Worm (Caenorhabditis elegans): ENCODE results near the gene srlf-5.

DNA sequence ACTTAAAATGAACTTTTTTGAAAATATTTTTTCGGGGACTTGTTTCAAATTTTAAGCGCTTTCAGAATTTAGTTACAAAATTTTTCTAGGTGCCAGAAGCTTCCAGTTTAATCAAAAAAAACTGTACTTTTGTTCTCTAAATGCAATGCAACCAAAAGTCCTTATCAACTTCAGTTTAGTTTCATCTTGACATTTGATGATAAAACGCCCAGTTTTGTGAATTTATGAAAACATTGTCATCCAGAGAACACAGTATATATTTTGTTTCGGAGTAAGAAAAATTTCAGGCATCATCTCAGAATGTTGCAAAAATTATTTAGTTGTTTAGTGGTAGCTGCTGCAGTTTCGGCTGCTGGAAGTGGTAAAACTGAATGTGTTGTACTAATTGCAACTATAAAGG is 31.2 kb upstream of the srlf-5 start, which contains the start of gene F55G11.6:
- TF ChIP-seq ztf-3 (GFP tag; optimal IDR thresholded peaks at IDR 0.05) (no peak), attf-6 (GFP tag; IDR thresholded peaks at IDR 0.05) (no peak), hmg-20 (GFP tag; IDR thresholded peaks at IDR 0.05) (no peak), tlf-1 (GFP tag; optimal IDR thresholded peaks at IDR 0.05) (no peak), cebp-1 (GFP tag; IDR thresholded peaks at IDR 0.05) (no peak), cebp-1 (tag; optimal IDR thresholded peaks at IDR 0.05) (no peak), ama-1 (optimal IDR thresholded peaks at IDR 0.05) (no peak), ama-1 (GFP tag; optimal IDR thresholded peaks at IDR 0.05) (no peak), ztf-6 (GFP tag; IDR thresholded peaks at IDR 0.05) (no peak), F10E7.11 (tag; optimal IDR thresholded peaks at IDR 0.05) (no peak), snpc-4 (GFP tag; optimal IDR thresholded peaks at IDR 0.05) (no peak), snpc-4 (tag; optimal IDR thresholded peaks at IDR 0.05) (no peak), tbx-9 (tag; optimal IDR thresholded peaks at IDR 0.05; ENCODE audit: borderline replicate concordance) (no peak), nfya-1 (tag; optimal IDR thresholded peaks at IDR 0.05; ENCODE audit: borderline replicate concordance, insufficient read depth) (no peak)

Measured in whole organism, young adult.